Fruit fly (Drosophila melanogaster) whole organism, embryonic: Measurements from ENCODE around the gene drongo.

ENCODE experiments used
- CG10209 ChIP-seq: fragments of 200-800 bp; sonication (Bioruptor generic); optimal IDR thresholded peaks from 3 replicates; lab custom pipeline; 2017; ENCODE audit warnings: missing biosample characterization, mild to moderate bottlenecking, missing genetic modification characterization, missing genetic modification reagents
- CG12236 ChIP-seq: fragments of 200-800 bp; sonication (Bioruptor generic); optimal IDR thresholded peaks from 2 replicates; lab custom pipeline; 2016; ENCODE audit warnings: missing biosample characterization, missing genetic modification characterization
- CG13123 ChIP-seq: fragments of 200-800 bp; sonication (Bioruptor generic); optimal IDR thresholded peaks from 2 replicates; lab custom pipeline; 2016; ENCODE audit warnings: missing biosample characterization, missing genetic modification characterization
- CG13894 ChIP-seq: fragments of 200-800 bp; sonication (Bioruptor generic); optimal IDR thresholded peaks from 3 replicates; lab custom pipeline; 2018; ENCODE audit warnings: missing biosample characterization, mild to moderate bottlenecking, missing genetic modification characterization, moderate library complexity
- CG17361 ChIP-seq: fragments of 200-800 bp; sonication (Bioruptor generic); IDR thresholded peaks from 3 replicates; pipeline ENCODE4 v1.3.6; 2022; ENCODE audit warnings: missing biosample characterization, missing genetic modification characterization
- CG18476 ChIP-seq: fragments of 200-800 bp; sonication (Bioruptor generic); optimal IDR thresholded peaks from 2 replicates; lab custom pipeline; 2016; ENCODE audit warnings: missing biosample characterization, mild to moderate bottlenecking, missing genetic modification characterization
- CG2712 ChIP-seq: fragments of 200-800 bp; optimal IDR thresholded peaks from 3 replicates; lab custom pipeline; 2019; ENCODE audit warnings: missing biosample characterization, mild to moderate bottlenecking, missing genetic modification characterization, moderate library complexity
- CG3163 ChIP-seq: fragments of 200-800 bp; sonication (Bioruptor generic); optimal IDR thresholded peaks from 3 replicates; lab custom pipeline; 2016; ENCODE audit warnings: missing biosample characterization, missing genetic modification characterization
- CG43689 ChIP-seq: fragments of 200-800 bp; sonication (Bioruptor generic); IDR thresholded peaks from 2 replicates; pipeline ENCODE4 v1.3.6; 2022; ENCODE audit warnings: missing biosample characterization, missing genetic modification characterization
- CG5245 ChIP-seq: fragments of 200-800 bp; sonication (Bioruptor generic); optimal IDR thresholded peaks from 3 replicates; lab custom pipeline; 2016; ENCODE audit warnings: missing biosample characterization, missing genetic modification characterization
- CG6854 ChIP-seq: fragments of 200-800 bp; sonication (Bioruptor generic); optimal IDR thresholded peaks from 3 replicates; lab custom pipeline; 2017; ENCODE audit warnings: missing biosample characterization, mild to moderate bottlenecking, missing genetic modification characterization
- CG8388 ChIP-seq: fragments of 200-800 bp; sonication (Bioruptor generic); optimal IDR thresholded peaks from 2 replicates; lab custom pipeline; 2019; ENCODE audit warnings: missing biosample characterization, mild to moderate bottlenecking, missing genetic modification characterization, moderate library complexity
- CHES-1-like ChIP-seq: fragments of 200-800 bp; sonication (Bioruptor generic); optimal IDR thresholded peaks from 2 replicates; lab custom pipeline; 2016; ENCODE audit warnings: missing biosample characterization, missing genetic modification characterization
- Dbx ChIP-seq: fragments of 200-800 bp; sonication (Bioruptor generic); IDR thresholded peaks from 3 replicates; pipeline ENCODE4 v1.3.6; 2022; ENCODE audit warnings: missing biosample characterization, missing genetic modification characterization
- Dfd ChIP-seq, 2 experiments: fragments of >200 bp; optimal IDR thresholded peaks; 2 replicates each; lab custom pipeline; 2017; ENCODE audit warnings: missing biosample characterization in 2 of 2, missing genetic modification characterization in 2 of 2
- Dp ChIP-seq: fragments of 200-800 bp; sonication (Bioruptor generic); optimal IDR thresholded peaks from 2 replicates; lab custom pipeline; 2018; ENCODE audit warnings: missing biosample characterization, mild to moderate bottlenecking, missing genetic modification characterization, moderate library complexity
- ERR ChIP-seq: fragments of 200-800 bp; sonication (Bioruptor generic); optimal IDR thresholded peaks from 2 replicates; lab custom pipeline; 2016; ENCODE audit warnings: missing biosample characterization, missing genetic modification characterization
- Fer3 ChIP-seq: fragments of 200-800 bp; sonication (Bioruptor generic); optimal IDR thresholded peaks from 2 replicates; lab custom pipeline; 2018; ENCODE audit warnings: missing biosample characterization, mild to moderate bottlenecking, missing genetic modification characterization, moderate library complexity
- MBD-R2 ChIP-seq: fragments of 200-800 bp; sonication (Bioruptor generic); IDR thresholded peaks from 2 replicates; pipeline ENCODE4 v1.3.6; 2022; ENCODE audit warnings: missing biosample characterization, missing genetic modification characterization
- Optix ChIP-seq: fragments of 200-800 bp; sonication (Bioruptor generic); IDR thresholded peaks from 3 replicates; pipeline ENCODE4 v1.3.6; 2022; ENCODE audit warnings: missing biosample characterization, missing genetic modification characterization
- PHDP ChIP-seq: fragments of 200-800 bp; sonication (Bioruptor generic); optimal IDR thresholded peaks from 3 replicates; lab custom pipeline; 2018; ENCODE audit warnings: missing biosample characterization, mild to moderate bottlenecking, missing genetic modification characterization, moderate library complexity
- Rfx ChIP-seq: fragments of 200-800 bp; sonication (Bioruptor generic); IDR thresholded peaks from 2 replicates; pipeline ENCODE4 v1.3.6; 2022; ENCODE audit warnings: missing biosample characterization, missing genetic modification characterization
- Ssrp ChIP-seq: fragments of 200-800 bp; sonication (Bioruptor generic); optimal IDR thresholded peaks from 2 replicates; lab custom pipeline; 2018; ENCODE audit warnings: missing biosample characterization, mild to moderate bottlenecking, missing genetic modification characterization, moderate library complexity
- bcd ChIP-seq: fragments of 200-800 bp; sonication (Bioruptor generic); optimal IDR thresholded peaks from 2 replicates; lab custom pipeline; 2017; ENCODE audit warnings: missing biosample characterization, mild to moderate bottlenecking, missing genetic modification characterization
- br ChIP-seq: fragments of >200 bp; optimal IDR thresholded peaks from 2 replicates; lab custom pipeline; 2017
- chinmo ChIP-seq: fragments of 200-800 bp; sonication (Bioruptor generic); IDR thresholded peaks from 4 replicates; pipeline ENCODE4 v1.3.6; 2022; ENCODE audit warnings: missing biosample characterization, missing genetic modification characterization; ENCODE audit not compliant: partially characterized antibody
- esg ChIP-seq: fragments of 200-800 bp; sonication (Bioruptor generic); conservative IDR thresholded peaks from 2 replicates; pipeline ENCODE4 v1.3.6; 2022; ENCODE audit warnings: missing biosample characterization, missing genetic modification characterization
- ftz-f1 ChIP-seq: fragments of 200-800 bp; sonication (Bioruptor generic); optimal IDR thresholded peaks from 2 replicates; lab custom pipeline; 2016; ENCODE audit warnings: missing biosample characterization, missing genetic modification characterization
- gcm2 ChIP-seq: fragments of 200-800 bp; sonication (Bioruptor generic); optimal IDR thresholded peaks from 2 replicates; lab custom pipeline; 2016; ENCODE audit warnings: missing biosample characterization, missing genetic modification characterization
- gem ChIP-seq: fragments of 200-800 bp; sonication (Bioruptor generic); optimal IDR thresholded peaks from 2 replicates; lab custom pipeline; 2019; ENCODE audit warnings: missing biosample characterization, mild to moderate bottlenecking, missing genetic modification characterization, moderate library complexity
- knrl ChIP-seq: fragments of 200-800 bp; sonication (Bioruptor generic); IDR thresholded peaks from 3 replicates; pipeline ENCODE4 v1.3.6; 2022; ENCODE audit warnings: missing biosample characterization, missing genetic modification characterization; ENCODE audit not compliant: partially characterized antibody
- luna ChIP-seq: fragments of 200-800 bp; sonication (Bioruptor generic); optimal IDR thresholded peaks from 2 replicates; lab custom pipeline; 2016; ENCODE audit warnings: missing biosample characterization, missing genetic modification characterization
- mld ChIP-seq: fragments of 200-800 bp; sonication (Bioruptor generic); IDR thresholded peaks from 3 replicates; pipeline ENCODE4 v1.3.6; 2022; ENCODE audit warnings: missing biosample characterization, missing genetic modification characterization; ENCODE audit not compliant: partially characterized antibody
- pfk ChIP-seq: fragments of 200-800 bp; sonication (Bioruptor generic); optimal IDR thresholded peaks from 2 replicates; lab custom pipeline; 2018; ENCODE audit warnings: missing biosample characterization, mild to moderate bottlenecking, missing genetic modification characterization, moderate library complexity
- phol ChIP-seq: fragments of 200-800 bp; sonication (Bioruptor generic); optimal IDR thresholded peaks from 3 replicates; lab custom pipeline; 2018; ENCODE audit warnings: missing biosample characterization, mild to moderate bottlenecking, missing genetic modification characterization, moderate library complexity
- pnt ChIP-seq: fragments of 200-800 bp; sonication (Bioruptor generic); optimal IDR thresholded peaks from 3 replicates; lab custom pipeline; 2016; ENCODE audit warnings: missing biosample characterization, missing genetic modification characterization
- sisA ChIP-seq: fragments of 200-800 bp; sonication (Bioruptor generic); IDR thresholded peaks from 2 replicates; pipeline ENCODE4 v1.3.6; 2022; ENCODE audit warnings: missing biosample characterization, missing genetic modification characterization
- tgo ChIP-seq: fragments of 200-800 bp; sonication (Bioruptor generic); IDR thresholded peaks from 3 replicates; pipeline ENCODE4 v1.3.6; 2022; ENCODE audit warnings: missing biosample characterization, missing genetic modification characterization
- tin ChIP-seq: fragments of 200-800 bp; sonication (Bioruptor generic); optimal IDR thresholded peaks from 3 replicates; lab custom pipeline; 2016; ENCODE audit warnings: missing biosample characterization, missing genetic modification characterization
- ttk ChIP-seq: fragments of 200-800 bp; sonication (Bioruptor generic); IDR thresholded peaks from 2 replicates; pipeline ENCODE4 v2.1.2; 2022; ENCODE audit warnings: missing biosample characterization, missing genetic modification characterization
- tx ChIP-seq: fragments of 200-800 bp; sonication (Bioruptor generic); optimal IDR thresholded peaks from 2 replicates; lab custom pipeline; 2016; ENCODE audit warnings: missing biosample characterization, missing genetic modification characterization
- vvl ChIP-seq: fragments of 200-800 bp; sonication (Bioruptor generic); IDR thresholded peaks from 2 replicates; pipeline ENCODE4 v1.3.6; 2022; ENCODE audit warnings: missing biosample characterization, missing genetic modification characterization
- zfh1 ChIP-seq: fragments of 200-800 bp; sonication (Bioruptor generic); IDR thresholded peaks from 3 replicates; pipeline ENCODE4 v1.3.6; 2022; ENCODE audit warnings: missing biosample characterization, missing genetic modification characterization

The drongo gene

DNA sequence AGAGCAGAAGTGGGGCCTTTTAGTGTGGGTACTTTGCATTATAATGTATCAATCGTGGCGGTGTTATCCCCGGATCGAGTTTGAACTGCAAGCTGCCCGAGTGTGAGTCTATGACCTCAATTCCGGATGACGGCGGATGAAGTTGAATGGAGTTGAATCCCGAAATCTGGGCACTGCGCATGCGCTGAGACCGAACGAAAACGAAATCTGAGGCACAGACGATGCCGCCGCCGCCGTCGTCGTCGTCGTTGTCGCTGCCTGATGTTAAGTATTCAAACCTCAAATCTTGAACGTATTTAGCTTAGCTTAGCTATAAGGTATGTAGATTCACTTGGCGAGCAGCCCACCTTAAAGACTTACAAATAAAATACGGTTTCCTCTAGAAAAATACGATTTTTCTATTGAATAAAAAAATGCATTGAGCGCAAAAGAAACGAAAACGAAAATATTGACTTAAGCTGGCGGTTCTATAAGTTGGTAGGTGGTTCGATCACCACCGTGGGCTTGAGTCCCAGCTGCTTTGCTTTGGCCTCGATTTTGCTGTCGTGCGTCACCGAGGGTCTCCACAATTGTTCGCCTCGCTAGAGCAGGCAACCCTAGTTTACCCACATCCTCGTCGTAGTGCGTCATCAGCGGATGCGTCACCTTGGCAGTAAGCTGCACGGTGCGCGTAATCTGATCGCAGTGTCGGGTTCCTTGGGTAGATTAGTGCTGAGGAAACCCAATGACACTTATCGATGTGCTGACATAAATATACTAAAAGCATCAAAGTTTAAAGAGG, 23.0 kb upstream of the drongo start (continued):
- TF ChIP-seq tx (GFP tag; lab: Kevin White, UChicago) (no peak), MBD-R2 (no peak), CG3163 (GFP tag; lab: Kevin White, UChicago) (no peak), chinmo (GFP tag; lab: Robert Waterston, UW) (no peak), Dbx (GFP tag; lab: Robert Waterston, UW) (no peak), tgo (GFP tag; lab: Robert Waterston, UW) (no peak), ttk (no peak), Dp (GFP tag; lab: Kevin White, UChicago) (no peak), Ssrp (tag; lab: Kevin White, UChicago) (peak; percentile 17), CG8388 (no peak), CG12236 (GFP tag; lab: Kevin White, UChicago) (no peak), sisA (GFP tag; lab: Robert Waterston, UW) (no peak), CG5245 (GFP tag; lab: Kevin White, UChicago) (no peak), CG18476 (GFP tag; lab: Kevin White, UChicago) (peak; percentile 83), esg (no peak), CG17361 (GFP tag; lab: Robert Waterston, UW) (no peak), br (lab: Kevin White, UChicago) (no peak), CG43689 (no peak), Optix (GFP tag; lab: Robert Waterston, UW) (no peak), CG13894 (tag; lab: Kevin White, UChicago) (no peak), phol (tag; lab: Kevin White, UChicago) (no peak), Rfx (GFP tag; lab: Robert Waterston, UW) (no peak), CG10209 (GFP tag; lab: Kevin White, UChicago) (no peak), pfk (GFP tag; lab: Kevin White, UChicago) (no peak), luna (GFP tag; lab: Kevin White, UChicago) (no peak), ERR (GFP tag; lab: Kevin White, UChicago) (no peak), CG6854 (no peak), gem (no peak), zfh1 (no peak), PHDP (tag; lab: Kevin White, UChicago) (no peak), tin (no peak), CG2712 (tag; lab: Kevin White, UChicago) (no peak), Fer3 (tag; lab: Kevin White, UChicago) (no peak), gcm2 (no peak), mld (GFP tag; lab: Robert Waterston, UW) (no peak), Dfd (GFP tag; optimal IDR thresholded peaks at IDR 0.05; lab: Kevin White, UChicago) (no peak), bcd (no peak), vvl (GFP tag; lab: Robert Waterston, UW) (peak; percentile 34; the same call in 1 of the 2 replicates), pnt (GFP tag; lab: Kevin White, UChicago) (no peak), ftz-f1 (GFP tag; lab: Kevin White, UChicago) (no peak), knrl (GFP tag; lab: Robert Waterston, UW) (0 out of 3 replicates have a peak, but pooled peaks have one; percentile 16), CHES-1-like (no peak), CG13123 (no peak)
